Worm (Caenorhabditis elegans): Measurements from ENCODE around the gene F08D12.2.

F08D12.2 gene

ce11 chrII:2742251-2742650, 39.2 kb upstream of the F08D12.2 start, which contains the start of gene T05A8.7:
Gene T05A8.7, minus strand, starts transcription at chrII:2742351.
- no peak for TF ChIP-seq aly-1 (tag; optimal IDR thresholded peaks at IDR 0.05)

- no peak for TF ChIP-seq pes-1 (GFP tag; IDR thresholded peaks at IDR 0.05)
- TF ChIP-seq F13C5.2 (tag; optimal IDR thresholded peaks at IDR 0.05), result no peak
- TF ChIP-seq ama-1 (optimal IDR thresholded peaks at IDR 0.05), result no peak
- TF ChIP-seq flt-1 (GFP tag; IDR thresholded peaks at IDR 0.05), result no peak
- TF ChIP-seq B0310.2 (tag; optimal IDR thresholded peaks at IDR 0.05), result no peak
These were observed 33.4 kb upstream of the F08D12.2 start for ce11 chrII:2747956-2748621.

ce11 chrII:2749595-2750048, 31.8 kb upstream of the F08D12.2 start, which contains the start of gene F29A7.4:
Gene F29A7.4, plus strand, starts transcription at chrII:2749998.
- TF ChIP-seq ama-1 (optimal IDR thresholded peaks at IDR 0.05), result no peak
- TF ChIP-seq scrt-1 (GFP tag; IDR thresholded peaks at IDR 0.05), result no peak
- TF ChIP-seq ets-7 (tag; optimal IDR thresholded peaks at IDR 0.05), result no peak
- no peak for TF ChIP-seq hmbx-1 (tag; optimal IDR thresholded peaks at IDR 0.05)
- no peak for TF ChIP-seq ceh-13 (GFP tag; optimal IDR thresholded peaks at IDR 0.05)

- TF ChIP-seq tra-4 (tag; optimal IDR thresholded peaks at IDR 0.05) (no peak), aly-1 (tag; optimal IDR thresholded peaks at IDR 0.05) (no peak), ceh-13 (GFP tag; optimal IDR thresholded peaks at IDR 0.05) (no peak), ceh-36 (tag; optimal IDR thresholded peaks at IDR 0.05) (no peak), hnd-1 (tag; optimal IDR thresholded peaks at IDR 0.05) (no peak), hmbx-1 (tag; optimal IDR thresholded peaks at IDR 0.05) (no peak), tbx-37 (GFP tag; conservative IDR thresholded peaks at IDR 0.05) (no peak), tbx-11 (GFP tag; IDR thresholded peaks at IDR 0.05) (no peak), scrt-1 (GFP tag; IDR thresholded peaks at IDR 0.05) (no peak), sea-1 (GFP tag; conservative IDR thresholded peaks at IDR 0.05) (no peak), ets-7 (tag; optimal IDR thresholded peaks at IDR 0.05) (no peak), pes-1 (GFP tag; IDR thresholded peaks at IDR 0.05) (no peak), F13C5.2 (tag; optimal IDR thresholded peaks at IDR 0.05) (no peak), hmg-4 (GFP tag; optimal IDR thresholded peaks at IDR 0.05) (no peak), flt-1 (GFP tag; IDR thresholded peaks at IDR 0.05) (no peak), ama-1 (optimal IDR thresholded peaks at IDR 0.05) (no peak), B0310.2 (tag; optimal IDR thresholded peaks at IDR 0.05) (no peak)
These were observed 30.2 kb upstream of the F08D12.2 start for ce11 chrII:2751278-2751677.

ce11 chrII:2752536-2752935, 28.9 kb upstream of the F08D12.2 start, which contains the start of gene F29A7.6:
Gene F29A7.6, minus strand, starts transcription at chrII:2752611.
- TF ChIP-seq ama-1 (optimal IDR thresholded peaks at IDR 0.05) (no peak), pes-1 (GFP tag; IDR thresholded peaks at IDR 0.05) (0 out of 2 replicates have a peak, but pooled peaks have one; percentile 58)

- TF ChIP-seq aly-1 (tag; optimal IDR thresholded peaks at IDR 0.05), result no peak
- TF ChIP-seq hnd-1 (tag; optimal IDR thresholded peaks at IDR 0.05), result no peak
- TF ChIP-seq F13C5.2 (tag; optimal IDR thresholded peaks at IDR 0.05), result no peak
- no peak for TF ChIP-seq tbx-37 (GFP tag; conservative IDR thresholded peaks at IDR 0.05)
- no peak for TF ChIP-seq ceh-36 (tag; optimal IDR thresholded peaks at IDR 0.05)
- no peak for TF ChIP-seq tbx-11 (GFP tag; IDR thresholded peaks at IDR 0.05)
- no peak for TF ChIP-seq hmbx-1 (tag; optimal IDR thresholded peaks at IDR 0.05)
- TF ChIP-seq B0310.2 (tag; optimal IDR thresholded peaks at IDR 0.05), result no peak
- TF ChIP-seq pes-1 (GFP tag; IDR thresholded peaks at IDR 0.05), result no peak
- TF ChIP-seq ets-7 (tag; optimal IDR thresholded peaks at IDR 0.05), result no peak
These were observed 28.5 kb upstream of the F08D12.2 start, which contains the start of gene F29A7.3 for ce11 chrII:2752999-2753398. Gene F29A7.3, plus strand, starts transcription at chrII:2753299.

ce11 chrII:2754595-2754994, 26.9 kb upstream of the F08D12.2 start:
- TF ChIP-seq tbx-11 (GFP tag; IDR thresholded peaks at IDR 0.05) (no peak), sea-1 (GFP tag; conservative IDR thresholded peaks at IDR 0.05) (no peak), ama-1 (optimal IDR thresholded peaks at IDR 0.05) (no peak), F13C5.2 (tag; optimal IDR thresholded peaks at IDR 0.05) (no peak), flt-1 (GFP tag; IDR thresholded peaks at IDR 0.05) (no peak), aly-1 (tag; optimal IDR thresholded peaks at IDR 0.05) (no peak), pes-1 (GFP tag; IDR thresholded peaks at IDR 0.05) (no peak), ceh-36 (tag; optimal IDR thresholded peaks at IDR 0.05) (no peak), tra-4 (tag; optimal IDR thresholded peaks at IDR 0.05) (no peak), hmbx-1 (tag; optimal IDR thresholded peaks at IDR 0.05) (no peak), tbx-37 (GFP tag; conservative IDR thresholded peaks at IDR 0.05) (no peak), scrt-1 (GFP tag; IDR thresholded peaks at IDR 0.05) (no peak), hnd-1 (tag; optimal IDR thresholded peaks at IDR 0.05) (no peak), ceh-13 (GFP tag; optimal IDR thresholded peaks at IDR 0.05) (no peak), ets-7 (tag; optimal IDR thresholded peaks at IDR 0.05) (no peak), hmg-4 (GFP tag; optimal IDR thresholded peaks at IDR 0.05) (no peak), B0310.2 (tag; optimal IDR thresholded peaks at IDR 0.05) (no peak)

ce11 chrII:2756351-2756750, 25.1 kb upstream of the F08D12.2 start:
- TF ChIP-seq ceh-36 (tag; optimal IDR thresholded peaks at IDR 0.05) (no peak), F13C5.2 (tag; optimal IDR thresholded peaks at IDR 0.05) (no peak), flt-1 (GFP tag; IDR thresholded peaks at IDR 0.05) (no peak), ceh-13 (GFP tag; optimal IDR thresholded peaks at IDR 0.05) (no peak), hmbx-1 (tag; optimal IDR thresholded peaks at IDR 0.05) (no peak), sea-1 (GFP tag; conservative IDR thresholded peaks at IDR 0.05) (no peak), tra-4 (tag; optimal IDR thresholded peaks at IDR 0.05) (no peak), hmg-4 (GFP tag; optimal IDR thresholded peaks at IDR 0.05) (no peak), tbx-37 (GFP tag; conservative IDR thresholded peaks at IDR 0.05) (no peak), scrt-1 (GFP tag; IDR thresholded peaks at IDR 0.05) (no peak), hnd-1 (tag; optimal IDR thresholded peaks at IDR 0.05) (no peak), ama-1 (optimal IDR thresholded peaks at IDR 0.05) (no peak), ets-7 (tag; optimal IDR thresholded peaks at IDR 0.05) (no peak), B0310.2 (tag; optimal IDR thresholded peaks at IDR 0.05) (no peak), aly-1 (tag; optimal IDR thresholded peaks at IDR 0.05) (no peak), pes-1 (GFP tag; IDR thresholded peaks at IDR 0.05) (no peak), tbx-11 (GFP tag; IDR thresholded peaks at IDR 0.05) (no peak)
